Fruit fly (Drosophila melanogaster) whole organism, embryonic: ENCODE measurements around the gene Lst8.

Experiments used
- Atf3 ChIP-seq: fragments of 200-800 bp; sonication (Bioruptor generic); optimal IDR thresholded peaks from 3 replicates; lab custom pipeline; 2016; ENCODE audit warnings: missing biosample characterization, missing genetic modification characterization
- CG11504 ChIP-seq: fragments of 200-800 bp; sonication (Bioruptor generic); optimal IDR thresholded peaks from 3 replicates; lab custom pipeline; 2019; ENCODE audit warnings: missing biosample characterization, mild to moderate bottlenecking, missing genetic modification characterization, moderate library complexity
- CG11560 ChIP-seq: fragments of 200-800 bp; sonication (Bioruptor generic); IDR thresholded peaks from 3 replicates; pipeline ENCODE4 v1.3.6; 2022; ENCODE audit warnings: missing biosample characterization, missing genetic modification characterization
- CG12071 ChIP-seq: fragments of 200-800 bp; sonication (Bioruptor generic); optimal IDR thresholded peaks from 3 replicates; lab custom pipeline; 2018; ENCODE audit warnings: missing biosample characterization, mild to moderate bottlenecking, missing genetic modification characterization
- CG12104 ChIP-seq: fragments of 200-800 bp; sonication (Bioruptor generic); optimal IDR thresholded peaks from 3 replicates; lab custom pipeline; 2016; ENCODE audit warnings: missing biosample characterization, missing genetic modification characterization
- CG13123 ChIP-seq: fragments of 200-800 bp; sonication (Bioruptor generic); optimal IDR thresholded peaks from 2 replicates; lab custom pipeline; 2016; ENCODE audit warnings: missing biosample characterization, missing genetic modification characterization
- CG1602 ChIP-seq: fragments of 200-800 bp; sonication (Bioruptor generic); optimal IDR thresholded peaks from 3 replicates; lab custom pipeline; 2016; ENCODE audit warnings: missing biosample characterization, missing genetic modification characterization
- CG1603 ChIP-seq: fragments of 200-800 bp; sonication (Bioruptor generic); optimal IDR thresholded peaks from 2 replicates; lab custom pipeline; 2019; ENCODE audit warnings: missing biosample characterization, mild to moderate bottlenecking, missing genetic modification characterization, moderate library complexity
- CG18599 ChIP-seq: fragments of 200-800 bp; sonication (Bioruptor generic); optimal IDR thresholded peaks from 3 replicates; lab custom pipeline; 2017; ENCODE audit warnings: missing biosample characterization, missing genetic modification characterization, mild to moderate bottlenecking, moderate library complexity, missing genetic modification reagents
- CG2712 ChIP-seq: fragments of 200-800 bp; optimal IDR thresholded peaks from 3 replicates; lab custom pipeline; 2019; ENCODE audit warnings: missing biosample characterization, mild to moderate bottlenecking, missing genetic modification characterization, moderate library complexity
- CG32772 ChIP-seq: fragments of 200-800 bp; sonication (Bioruptor generic); IDR thresholded peaks from 2 replicates; pipeline ENCODE4 v1.3.6; 2022; ENCODE audit warnings: missing biosample characterization, missing genetic modification characterization
- CG34376 ChIP-seq: fragments of 200-800 bp; sonication (Bioruptor generic); optimal IDR thresholded peaks from 2 replicates; lab custom pipeline; 2018; ENCODE audit warnings: missing biosample characterization, mild to moderate bottlenecking, missing genetic modification characterization
- CG6689 ChIP-seq: fragments of 200-800 bp; sonication (Bioruptor generic); IDR thresholded peaks from 2 replicates; pipeline ENCODE4 v1.3.6; 2022; ENCODE audit warnings: missing biosample characterization, missing genetic modification characterization
- CG8290 ChIP-seq, 3 experiments: fragments of 200-800 bp; sonication (Bioruptor generic); optimal IDR thresholded peaks; 2 replicates each; lab custom pipeline; 2016 to 2019; ENCODE audit warnings: missing biosample characterization in 3 of 3, missing genetic modification characterization in 3 of 3, mild to moderate bottlenecking in 2 of 3, moderate library complexity in 1 of 3
- CG8944 ChIP-seq: fragments of 200-800 bp; sonication (Bioruptor generic); optimal IDR thresholded peaks from 3 replicates; lab custom pipeline; 2016; ENCODE audit warnings: missing biosample characterization, missing genetic modification characterization
- CG9797 ChIP-seq: fragments of 200-800 bp; sonication (Bioruptor generic); optimal IDR thresholded peaks from 3 replicates; lab custom pipeline; 2018; ENCODE audit warnings: missing biosample characterization, mild to moderate bottlenecking, missing genetic modification characterization
- CG9817 ChIP-seq: fragments of 200-800 bp; sonication (Bioruptor generic); optimal IDR thresholded peaks from 2 replicates; lab custom pipeline; 2018; ENCODE audit warnings: missing biosample characterization, mild to moderate bottlenecking, missing genetic modification characterization, moderate library complexity
- D19A ChIP-seq: fragments of 200-800 bp; optimal IDR thresholded peaks from 3 replicates; lab custom pipeline; 2019; ENCODE audit warnings: missing biosample characterization, mild to moderate bottlenecking, missing genetic modification characterization, moderate library complexity
- D19B ChIP-seq: fragments of 200-800 bp; sonication (Bioruptor generic); optimal IDR thresholded peaks from 2 replicates; lab custom pipeline; 2017; ENCODE audit warnings: missing biosample characterization, mild to moderate bottlenecking, missing genetic modification characterization
- Dek ChIP-seq: fragments of 200-800 bp; sonication (Bioruptor generic); optimal IDR thresholded peaks from 3 replicates; lab custom pipeline; 2019; ENCODE audit warnings: missing biosample characterization, mild to moderate bottlenecking, missing genetic modification characterization, moderate library complexity
- ERR ChIP-seq: fragments of 200-800 bp; sonication (Bioruptor generic); optimal IDR thresholded peaks from 2 replicates; lab custom pipeline; 2016; ENCODE audit warnings: missing biosample characterization, missing genetic modification characterization
- Ets65A ChIP-seq: fragments of 200-800 bp; sonication (Bioruptor generic); peaks from one replicate; lab custom pipeline; 2016; ENCODE audit warnings: missing biosample characterization, missing genetic modification characterization
- HHEX ChIP-seq: fragments of 200-800 bp; sonication (Bioruptor generic); optimal IDR thresholded peaks from 3 replicates; lab custom pipeline; 2017; ENCODE audit warnings: missing biosample characterization, mild to moderate bottlenecking, missing genetic modification characterization, missing genetic modification reagents
- HLHmδ ChIP-seq: fragments of 200-800 bp; sonication (Bioruptor generic); optimal IDR thresholded peaks from 2 replicates; lab custom pipeline; 2018; ENCODE audit warnings: missing biosample characterization, mild to moderate bottlenecking, missing genetic modification characterization, moderate library complexity
- Hr78 ChIP-seq, 2 experiments: fragments of 200-800 bp in 1 of 2; fragments of >200 bp in 1 of 2; sonication (Bioruptor generic) in 1 of 2; optimal IDR thresholded peaks; 2 replicates each; lab custom pipeline; 2017 to 2019; ENCODE audit warnings: missing biosample characterization in 2 of 2, missing genetic modification characterization in 2 of 2, mild to moderate bottlenecking in 1 of 2, moderate library complexity in 1 of 2
- MBD-R2 ChIP-seq: fragments of 200-800 bp; sonication (Bioruptor generic); IDR thresholded peaks from 2 replicates; pipeline ENCODE4 v1.3.6; 2022; ENCODE audit warnings: missing biosample characterization, missing genetic modification characterization
- Neu2 ChIP-seq: fragments of 200-800 bp; sonication (Bioruptor generic); optimal IDR thresholded peaks from 3 replicates; lab custom pipeline; 2016; ENCODE audit warnings: missing biosample characterization, missing genetic modification characterization, borderline replicate concordance
- Oaz ChIP-seq: fragments of 200-800 bp; sonication (Bioruptor generic); IDR thresholded peaks from 2 replicates; pipeline ENCODE4 v1.3.6; 2022; ENCODE audit warnings: missing biosample characterization, missing genetic modification characterization
- Pdp1 ChIP-seq, 2 experiments: fragments of 200-800 bp; sonication (Bioruptor generic); optimal IDR thresholded peaks; 3 replicates each; lab custom pipeline; 2016; ENCODE audit warnings: missing biosample characterization in 2 of 2, missing genetic modification characterization in 2 of 2, mild to moderate bottlenecking in 1 of 2, moderate library complexity in 1 of 2
- Poxn ChIP-seq: fragments of 200-800 bp; sonication (Bioruptor generic); IDR thresholded peaks from 2 replicates; pipeline ENCODE4 v1.3.6; 2022; ENCODE audit warnings: missing biosample characterization, missing genetic modification characterization
- Sry-β ChIP-seq: fragments of 200-800 bp; sonication (Bioruptor generic); optimal IDR thresholded peaks from 2 replicates; lab custom pipeline; 2018; ENCODE audit warnings: missing biosample characterization, mild to moderate bottlenecking, missing genetic modification characterization, moderate library complexity
- ab ChIP-seq: fragments of 200-800 bp; sonication (Bioruptor generic); optimal IDR thresholded peaks from 2 replicates; lab custom pipeline; 2016; ENCODE audit warnings: missing biosample characterization, missing genetic modification characterization
- bcd ChIP-seq: fragments of 200-800 bp; sonication (Bioruptor generic); optimal IDR thresholded peaks from 2 replicates; lab custom pipeline; 2017; ENCODE audit warnings: missing biosample characterization, mild to moderate bottlenecking, missing genetic modification characterization
- croc ChIP-seq: fragments of 200-800 bp; sonication (Bioruptor generic); conservative IDR thresholded peaks from 3 replicates; pipeline ENCODE4 v1.3.6; 2022; ENCODE audit warnings: missing biosample characterization, missing genetic modification characterization
- cwo ChIP-seq: fragments of 200-800 bp; sonication (Bioruptor generic); optimal IDR thresholded peaks from 3 replicates; lab custom pipeline; 2017; ENCODE audit warnings: missing biosample characterization, missing genetic modification characterization, mild to moderate bottlenecking, moderate library complexity, missing genetic modification reagents
- ftz-f1 ChIP-seq: fragments of 200-800 bp; sonication (Bioruptor generic); optimal IDR thresholded peaks from 2 replicates; lab custom pipeline; 2016; ENCODE audit warnings: missing biosample characterization, missing genetic modification characterization
- gem ChIP-seq: fragments of 200-800 bp; sonication (Bioruptor generic); optimal IDR thresholded peaks from 2 replicates; lab custom pipeline; 2019; ENCODE audit warnings: missing biosample characterization, mild to moderate bottlenecking, missing genetic modification characterization, moderate library complexity
- jigr1 ChIP-seq: fragments of 200-800 bp; sonication (Bioruptor generic); IDR thresholded peaks from 3 replicates; pipeline ENCODE4 v1.3.6; 2022; ENCODE audit warnings: missing biosample characterization, missing genetic modification characterization
- kni ChIP-seq: fragments of 200-800 bp; sonication (Bioruptor generic); optimal IDR thresholded peaks from 3 replicates; lab custom pipeline; 2017; ENCODE audit warnings: mild to moderate bottlenecking, missing biosample characterization, missing genetic modification reagents, missing genetic modification characterization
- lov ChIP-seq, 2 experiments: fragments of 200-800 bp in 1 of 2; fragments of >200 bp in 1 of 2; sonication (Bioruptor generic) in 1 of 2; IDR thresholded peaks in 1 of 2; optimal IDR thresholded peaks in 1 of 2; 2 replicates in 1 of 2; 3 replicates in 1 of 2; pipeline versions ENCODE4 v1.3.6 to Lab custom; 2017 to 2022; ENCODE audit warnings: missing biosample characterization in 1 of 2, missing genetic modification characterization in 1 of 2
- mirr ChIP-seq: fragments of 200-800 bp; sonication (Bioruptor generic); optimal IDR thresholded peaks from 3 replicates; lab custom pipeline; 2018; ENCODE audit warnings: missing biosample characterization, mild to moderate bottlenecking, missing genetic modification characterization
- pan ChIP-seq, 4 experiments: fragments of >200 bp in 3 of 4; fragments of 200-800 bp in 1 of 4; sonication (Bioruptor generic) in 1 of 4; optimal IDR thresholded peaks in 3 of 4; IDR thresholded peaks in 1 of 4; 2 replicates each; pipeline versions ENCODE4 v1.3.6 to Lab custom; 2017 to 2022; ENCODE audit warnings: missing biosample characterization in 2 of 4, missing genetic modification characterization in 2 of 4, mixed read lengths in 1 of 4
- prd ChIP-seq, 3 experiments: fragments of >200 bp in 2 of 3; fragments of 200-800 bp in 1 of 3; sonication (Bioruptor generic) in 1 of 3; optimal IDR thresholded peaks in 2 of 3; IDR thresholded peaks in 1 of 3; 2 replicates in 2 of 3; 3 replicates in 1 of 3; pipeline versions ENCODE4 v1.3.6 to Lab custom; 2017 to 2022; ENCODE audit warnings: missing biosample characterization in 1 of 3, missing genetic modification characterization in 1 of 3
- schlank ChIP-seq: fragments of 200-800 bp; sonication (Bioruptor generic); optimal IDR thresholded peaks from 2 replicates; lab custom pipeline; 2018; ENCODE audit warnings: missing biosample characterization, mild to moderate bottlenecking, missing genetic modification characterization
- vvl ChIP-seq: fragments of 200-800 bp; sonication (Bioruptor generic); IDR thresholded peaks from 2 replicates; pipeline ENCODE4 v1.3.6; 2022; ENCODE audit warnings: missing biosample characterization, missing genetic modification characterization

Lst8 gene

dm6 chrX:9584104-9584947, 21.4 kb downstream of the Lst8 start (continued):
- peak; percentile 58 for TF ChIP-seq Dek (tag; lab: Kevin White, UChicago)
- TF ChIP-seq lov (optimal IDR thresholded peaks at IDR 0.05; lab: Kevin White, UChicago), result no peak
- TF ChIP-seq lov (GFP tag; IDR thresholded peaks at IDR 0.05; lab: Robert Waterston, UW), result no peak
- no peak for TF ChIP-seq Poxn
- TF ChIP-seq MBD-R2 (GFP tag; lab: Robert Waterston, UW), result no peak; the same call in 1 of the 2 replicates
- no peak for TF ChIP-seq CG13123 (GFP tag; lab: Kevin White, UChicago)
- TF ChIP-seq D19A (tag; lab: Kevin White, UChicago), result peak; percentile 97
- TF ChIP-seq cwo (GFP tag; lab: Kevin White, UChicago), result peak; percentile 27
- no peak for TF ChIP-seq Pdp1 (GFP tag; optimal IDR thresholded peaks at IDR 0.05; lab: Kevin White, UChicago)
- no peak for TF ChIP-seq CG8290 (GFP tag; optimal IDR thresholded peaks at IDR 0.05; lab: Kevin White, UChicago)
- TF ChIP-seq CG8290 (tag; optimal IDR thresholded peaks at IDR 0.05; lab: Kevin White, UChicago), result peak in 1 of 2 experiments; percentile 73
- no peak for TF ChIP-seq Sry-β (GFP tag; lab: Kevin White, UChicago)
- TF ChIP-seq CG2712 (tag; lab: Kevin White, UChicago), result no peak
- TF ChIP-seq ab, result no peak
- TF ChIP-seq CG8944 (GFP tag; lab: Kevin White, UChicago), result no peak
- peak; percentile 6 for TF ChIP-seq Ets65A (GFP tag; lab: Kevin White, UChicago)
- peak; percentile 3 for TF ChIP-seq CG1603 (tag; lab: Kevin White, UChicago)
- TF ChIP-seq CG11504 (tag; lab: Kevin White, UChicago), result no peak
- no peak for TF ChIP-seq prd (optimal IDR thresholded peaks at IDR 0.05; lab: Kevin White, UChicago)
- TF ChIP-seq prd (GFP tag; IDR thresholded peaks at IDR 0.05; lab: Robert Waterston, UW), result peak; percentile 35; the same call in 1 of the 3 replicates
- 0 out of 2 replicates have a peak, but pooled peaks have one; percentile 36 for TF ChIP-seq CG32772 (GFP tag; lab: Robert Waterston, UW)
- 0 out of 2 replicates have a peak, but pooled peaks have one; percentile 17 for TF ChIP-seq vvl (GFP tag; lab: Robert Waterston, UW)
- no peak for TF ChIP-seq CG11560 (tag; lab: Robert Waterston, UW)
- TF ChIP-seq CG12071, result peak; percentile 2
- peak; percentile 21 for TF ChIP-seq CG1602 (GFP tag; lab: Kevin White, UChicago)
- peak; percentile 51 for TF ChIP-seq gem (tag; lab: Kevin White, UChicago)
- TF ChIP-seq croc (GFP tag; lab: Robert Waterston, UW), result peak; percentile 22; the same call in 1 of the 3 replicates
- TF ChIP-seq jigr1, result 0 out of 3 replicates have a peak, but pooled peaks have one; percentile 25
- TF ChIP-seq ERR, result peak; percentile 93
- TF ChIP-seq Atf3, result no peak
- no peak for TF ChIP-seq CG9797 (GFP tag; lab: Kevin White, UChicago)
- no peak for TF ChIP-seq Neu2
- TF ChIP-seq CG12104 (GFP tag; lab: Kevin White, UChicago), result no peak
- TF ChIP-seq pan (optimal IDR thresholded peaks at IDR 0.05; lab: Kevin White, UChicago), result no peak
- TF ChIP-seq pan (GFP tag; optimal IDR thresholded peaks at IDR 0.05 in 1 of 2, IDR thresholded peaks at IDR 0.05 in 1 of 2), result peak in 1 of 2 experiments; percentile 35
- peak; percentile 89 for TF ChIP-seq kni (GFP tag; lab: Kevin White, UChicago)
- TF ChIP-seq Hr78 (GFP tag; optimal IDR thresholded peaks at IDR 0.05; lab: Kevin White, UChicago), result no peak
- TF ChIP-seq ftz-f1, result peak; percentile 93
- peak; percentile 1 for TF ChIP-seq HLHmδ (GFP tag; lab: Kevin White, UChicago)
- TF ChIP-seq CG9817, result peak; percentile 44
- TF ChIP-seq bcd (GFP tag; lab: Kevin White, UChicago), result peak; percentile 48
- peak; percentile 86 for TF ChIP-seq CG34376 (GFP tag; lab: Kevin White, UChicago)
- peak; percentile 54 for TF ChIP-seq CG6689 (GFP tag; lab: Robert Waterston, UW)
- peak; percentile 48 for TF ChIP-seq CG18599 (GFP tag; lab: Kevin White, UChicago)
- TF ChIP-seq D19B (GFP tag; lab: Kevin White, UChicago), result peak; percentile 40
- TF ChIP-seq mirr (GFP tag; lab: Kevin White, UChicago), result peak; percentile 85
- peak; percentile 39 for TF ChIP-seq HHEX (GFP tag; lab: Kevin White, UChicago)
- 0 out of 2 replicates have a peak, but pooled peaks have one; percentile 42 for TF ChIP-seq Oaz (GFP tag; lab: Robert Waterston, UW)
- peak; percentile 1 for TF ChIP-seq schlank
